Worm (Caenorhabditis elegans): ENCODE data around the gene F48G7.8.

- TF ChIP-seq ZK546.5 (tag; optimal IDR thresholded peaks at IDR 0.05) (no peak), fos-1 (tag; optimal IDR thresholded peaks at IDR 0.05) (no peak), ceh-82 (tag; optimal IDR thresholded peaks at IDR 0.05) (no peak), unc-62 (GFP tag; optimal IDR thresholded peaks at IDR 0.05) (no peak), nhr-12 (tag; optimal IDR thresholded peaks at IDR 0.05) (no peak), mdl-1 (tag; optimal IDR thresholded peaks at IDR 0.05) (no peak), skn-1 (tag; optimal IDR thresholded peaks at IDR 0.05) (no peak), crh-2 (tag; optimal IDR thresholded peaks at IDR 0.05) (no peak)
Measured at ce11 chrV:660210-660609, 32.7 kb upstream of the F48G7.8 start, which contains the start of gene F31F4.17.

Measured in whole organism, L2 larva.